Worm (Caenorhabditis elegans) whole organism, L4 larva: Measurements from ENCODE around the gene srw-24.
"Not testable (repeated sequence)": the region's sequence is repeated elsewhere in the genome, so short reads cannot be mapped to it uniquely, and the experiment has no call there.

ENCODE experiments used
- F10B5.3 ChIP-seq: sonication (generic microtip); optimal IDR thresholded peaks from 2 replicates; lab custom pipeline; 2016; ENCODE audit warnings: mild to moderate bottlenecking, missing genetic modification characterization, missing compliant biosample characterization
- F44E2.7 ChIP-seq: fragments of 200-800 bp; sonication (Bioruptor generic); IDR thresholded peaks from 2 replicates; pipeline ENCODE4 v2.1.2; 2022; ENCODE audit warnings: missing genetic modification characterization, missing compliant biosample characterization
- F49E8.2 ChIP-seq: sonication (generic microtip); optimal IDR thresholded peaks from 2 replicates; lab custom pipeline; 2016; ENCODE audit warnings: missing compliant biosample characterization, mild to moderate bottlenecking, missing genetic modification characterization, borderline replicate concordance
- R02D3.7 ChIP-seq: fragments of 150-350 bp; sonication (generic microtip); optimal IDR thresholded peaks from 3 replicates; lab custom pipeline; 2014; ENCODE audit warnings: missing biosample characterization, missing genetic modification characterization
- T20F7.1 ChIP-seq: fragments of 200-800 bp; sonication (Bioruptor generic); optimal IDR thresholded peaks from 2 replicates; lab custom pipeline; 2018; ENCODE audit warnings: mild to moderate bottlenecking, missing genetic modification characterization, missing compliant biosample characterization
- T26A8.4 ChIP-seq: fragments of 200-800 bp; sonication (Bioruptor generic); IDR thresholded peaks from 2 replicates; pipeline ENCODE4 v1.3.6; 2022; ENCODE audit warnings: missing genetic modification characterization, missing compliant biosample characterization
- Y48G9A.11 ChIP-seq: fragments of 200-800 bp; sonication (Bioruptor generic); IDR thresholded peaks from 2 replicates; pipeline ENCODE4 v1.3.6; 2022; ENCODE audit warnings: missing genetic modification reagents, missing genetic modification characterization, missing compliant biosample characterization
- Y5F2A.4 ChIP-seq: fragments of 200-800 bp; sonication (Bioruptor generic); optimal IDR thresholded peaks from 2 replicates; lab custom pipeline; 2018; ENCODE audit warnings: mild to moderate bottlenecking, missing genetic modification characterization, missing compliant biosample characterization
- Y75B8A.6 ChIP-seq: fragments of 200-800 bp; sonication (Bioruptor generic); IDR thresholded peaks from 2 replicates; pipeline ENCODE4 v1.3.6; 2022; ENCODE audit warnings: missing genetic modification reagents, missing genetic modification characterization, missing compliant biosample characterization
- ZK546.5 ChIP-seq, 2 experiments: sonication (generic microtip); optimal IDR thresholded peaks; 2 replicates each; lab custom pipeline; 2017; ENCODE audit warnings: missing biosample characterization in 2 of 2, missing genetic modification characterization in 2 of 2
- aly-2 ChIP-seq: sonication (generic microtip); optimal IDR thresholded peaks from 2 replicates; lab custom pipeline; 2018; ENCODE audit warnings: missing biosample characterization, missing genetic modification characterization
- arid-1 ChIP-seq: fragments of 200-800 bp; sonication (Bioruptor generic); conservative IDR thresholded peaks from 2 replicates; pipeline ENCODE4 v1.3.6; 2022; ENCODE audit warnings: missing genetic modification reagents, missing genetic modification characterization, missing compliant biosample characterization
- attf-4 ChIP-seq: sonication (generic microtip); optimal IDR thresholded peaks from 3 replicates; lab custom pipeline; 2017; ENCODE audit warnings: missing biosample characterization, missing genetic modification characterization
- ceh-20 ChIP-seq: fragments of 200-800 bp; sonication (Bioruptor generic); IDR thresholded peaks from 2 replicates; pipeline ENCODE4 v1.3.6; 2022; ENCODE audit warnings: missing genetic modification reagents, missing genetic modification characterization, missing compliant biosample characterization
- ces-1 ChIP-seq: fragments of 150-350 bp; sonication (generic microtip); optimal IDR thresholded peaks from 4 replicates; lab custom pipeline; 2014; ENCODE audit warnings: missing biosample characterization, missing genetic modification reagents, missing genetic modification characterization
- cey-2 ChIP-seq: sonication (generic microtip); optimal IDR thresholded peaks from 3 replicates; lab custom pipeline; 2017; ENCODE audit warnings: missing genetic modification characterization, mild to moderate bottlenecking, missing compliant biosample characterization, antibody characterized with exemption, borderline replicate concordance; ENCODE audit not compliant: insufficient read depth
- daf-16 ChIP-seq, 3 experiments: sonication (generic microtip); optimal IDR thresholded peaks; 2 replicates each; lab custom pipeline; 2016 to 2017; ENCODE audit warnings: missing genetic modification characterization in 3 of 3, missing genetic modification reagents in 3 of 3, mild to moderate bottlenecking in 2 of 3, missing compliant biosample characterization in 2 of 3, missing biosample characterization in 1 of 3, moderate library complexity in 1 of 3
- daf-19 ChIP-seq: fragments of 200-800 bp; sonication (Bioruptor generic); conservative IDR thresholded peaks from 2 replicates; pipeline ENCODE4 v1.3.6; 2022; ENCODE audit warnings: missing genetic modification characterization, missing compliant biosample characterization
- daf-8 ChIP-seq: fragments of 200-800 bp; sonication (Bioruptor generic); IDR thresholded peaks from 2 replicates; pipeline ENCODE4 v1.3.6; 2022; ENCODE audit warnings: missing genetic modification characterization, missing compliant biosample characterization
- dmd-8 ChIP-seq: fragments of 200-800 bp; sonication (Bioruptor generic); IDR thresholded peaks from 2 replicates; pipeline ENCODE4 v1.3.6; 2022; ENCODE audit warnings: missing genetic modification characterization, missing compliant biosample characterization
- dmd-9 ChIP-seq: fragments of 200-800 bp; sonication (Bioruptor generic); IDR thresholded peaks from 2 replicates; pipeline ENCODE4 v1.3.6; 2022; ENCODE audit warnings: missing genetic modification reagents, missing genetic modification characterization, missing compliant biosample characterization
- fkh-10 ChIP-seq: fragments of 150-350 bp; optimal IDR thresholded peaks from 2 replicates; lab custom pipeline; 2014; ENCODE audit warnings: missing biosample characterization, missing genetic modification reagents, missing genetic modification characterization
- lin-15B ChIP-seq: fragments of 150-350 bp; sonication (generic microtip); optimal IDR thresholded peaks from 3 replicates; lab custom pipeline; 2014; ENCODE audit warnings: missing biosample characterization, missing genetic modification characterization
- lin-38 ChIP-seq: fragments of 200-800 bp; sonication (Bioruptor generic); IDR thresholded peaks from 2 replicates; pipeline ENCODE4 v1.3.6; 2022; ENCODE audit warnings: missing genetic modification reagents, missing genetic modification characterization, missing compliant biosample characterization
- lir-3 ChIP-seq: sonication (generic microtip); optimal IDR thresholded peaks from 2 replicates; lab custom pipeline; 2016; ENCODE audit warnings: mild to moderate bottlenecking, missing genetic modification characterization, missing compliant biosample characterization
- madf-9 ChIP-seq: fragments of 200-800 bp; sonication (Bioruptor generic); conservative IDR thresholded peaks from 2 replicates; pipeline ENCODE4 v1.3.6; 2022; ENCODE audit warnings: missing genetic modification reagents, missing genetic modification characterization, missing compliant biosample characterization
- nhr-48 ChIP-seq: sonication (generic microtip); optimal IDR thresholded peaks from 2 replicates; lab custom pipeline; 2016; ENCODE audit warnings: mild to moderate bottlenecking, missing genetic modification characterization, missing compliant biosample characterization
- nhr-6 ChIP-seq: fragments of 150-350 bp; optimal IDR thresholded peaks from 2 replicates; lab custom pipeline; 2014; ENCODE audit warnings: missing biosample characterization, missing genetic modification characterization
- rbr-2 ChIP-seq: sonication (generic microtip); optimal IDR thresholded peaks from 2 replicates; lab custom pipeline; 2016; ENCODE audit warnings: missing genotype, missing genetic modification characterization, missing compliant biosample characterization
- skn-1 ChIP-seq: fragments of 150-350 bp; optimal IDR thresholded peaks from 2 replicates; lab custom pipeline; 2014; ENCODE audit warnings: missing biosample characterization, missing genetic modification characterization
- tra-1 ChIP-seq: fragments of 200-800 bp; sonication (Bioruptor generic); IDR thresholded peaks from 2 replicates; pipeline ENCODE4 v1.3.6; 2022; ENCODE audit warnings: missing genetic modification reagents, missing genetic modification characterization, missing compliant biosample characterization
- zip-2 ChIP-seq: fragments of 150-350 bp; optimal IDR thresholded peaks from 2 replicates; lab custom pipeline; 2014; ENCODE audit warnings: missing biosample characterization, missing genetic modification characterization
- ztf-11 ChIP-seq: fragments of 150-350 bp; optimal IDR thresholded peaks from 2 replicates; lab custom pipeline; 2014; ENCODE audit warnings: missing biosample characterization, missing genetic modification characterization

The srw-24 gene

ce11 chrV:15193909-15194308, 29.9 kb upstream of the srw-24 start, which contains the start of gene Y75B12B.13:
Gene Y75B12B.13, minus strand, starts transcription at chrV:15194009.
- no peak for TF ChIP-seq Y75B8A.6
- TF ChIP-seq madf-9 (GFP tag; lab: Robert Waterston, UW), result no peak
- no peak for TF ChIP-seq rbr-2 (tag; lab: Kevin White, UChicago)
- TF ChIP-seq Y48G9A.11 (GFP tag; lab: Robert Waterston, UW), result no peak
- no peak for TF ChIP-seq fkh-10
- no peak for TF ChIP-seq R02D3.7 (tag; lab: Kevin White, UChicago)
- TF ChIP-seq attf-4 (tag; lab: Kevin White, UChicago), result no peak
- no peak for TF ChIP-seq zip-2 (tag; lab: Kevin White, UChicago)
- no peak for TF ChIP-seq ZK546.5 (tag; optimal IDR thresholded peaks at IDR 0.05; lab: Kevin White, UChicago)
- no peak for TF ChIP-seq dmd-8 (GFP tag; lab: Robert Waterston, UW)
- TF ChIP-seq T26A8.4 (GFP tag; lab: Robert Waterston, UW), result no peak
- no peak for TF ChIP-seq daf-8 (GFP tag; lab: Robert Waterston, UW)

ce11 chrV:15197955-15198354, 25.8 kb upstream of the srw-24 start, which contains the start of gene srw-1:
Gene srw-1, plus strand, starts transcription at chrV:15198255.
- TF ChIP-seq F10B5.3 (tag; lab: Kevin White, UChicago) (no peak), cey-2 (tag; lab: Kevin White, UChicago) (no peak), ZK546.5 (tag; optimal IDR thresholded peaks at IDR 0.05; lab: Kevin White, UChicago) (no peak), nhr-6 (tag; lab: Kevin White, UChicago) (no peak), lin-38 (GFP tag; lab: Robert Waterston, UW) (no peak), T20F7.1 (GFP tag; lab: Kevin White, UChicago) (no peak)
- TF ChIP-seq, all 104 proteins: peak for 0

ce11 chrV:15199768-15200167, 24.0 kb upstream of the srw-24 start, which contains the start of gene Y75B12B.10:
Gene Y75B12B.10, plus strand, starts transcription at chrV:15200068.
- TF ChIP-seq Y5F2A.4 (GFP tag; lab: Kevin White, UChicago) (no peak), daf-19 (GFP tag; lab: Robert Waterston, UW) (no peak), F44E2.7 (GFP tag; lab: Robert Waterston, UW) (no peak), lin-15B (tag; lab: Kevin White, UChicago) (no peak), F49E8.2 (tag; lab: Kevin White, UChicago) (no peak), aly-2 (tag; lab: Kevin White, UChicago) (no peak), ces-1 (GFP tag; lab: Kevin White, UChicago) (no peak)

- TF ChIP-seq skn-1 (tag; lab: Kevin White, UChicago); nhr-48 (tag; lab: Kevin White, UChicago); tra-1 (GFP tag; lab: Robert Waterston, UW): not testable (repeated sequence)
Measured at ce11 chrV:15207681-15208080, 16.1 kb upstream of the srw-24 start, which contains the start of gene C41G6.12. Gene C41G6.12, minus strand, starts transcription at chrV:15207781.

- TF ChIP-seq arid-1; dmd-9 (GFP tag; lab: Robert Waterston, UW); lir-3: not testable (repeated sequence)
Measured at ce11 chrV:15211869-15212268, 11.9 kb upstream of the srw-24 start, which contains the start of gene sri-24. Gene sri-24, plus strand, starts transcription at chrV:15212169.

- not testable (repeated sequence) for TF ChIP-seq ztf-11 (tag; lab: Kevin White, UChicago); daf-16 (GFP tag; optimal IDR thresholded peaks at IDR 0.05; lab: Kevin White, UChicago); daf-16 (tag; optimal IDR thresholded peaks at IDR 0.05; lab: Kevin White, UChicago); ceh-20 (GFP tag; lab: Robert Waterston, UW)
Measured at ce11 chrV:15215175-15215574, 8.6 kb upstream of the srw-24 start, which contains the start of gene sri-26. Gene sri-26, plus strand, starts transcription at chrV:15215475.
